Worm (Caenorhabditis elegans): Measurements from ENCODE around the gene H17B01.5.

H17B01.5 gene

DNA sequence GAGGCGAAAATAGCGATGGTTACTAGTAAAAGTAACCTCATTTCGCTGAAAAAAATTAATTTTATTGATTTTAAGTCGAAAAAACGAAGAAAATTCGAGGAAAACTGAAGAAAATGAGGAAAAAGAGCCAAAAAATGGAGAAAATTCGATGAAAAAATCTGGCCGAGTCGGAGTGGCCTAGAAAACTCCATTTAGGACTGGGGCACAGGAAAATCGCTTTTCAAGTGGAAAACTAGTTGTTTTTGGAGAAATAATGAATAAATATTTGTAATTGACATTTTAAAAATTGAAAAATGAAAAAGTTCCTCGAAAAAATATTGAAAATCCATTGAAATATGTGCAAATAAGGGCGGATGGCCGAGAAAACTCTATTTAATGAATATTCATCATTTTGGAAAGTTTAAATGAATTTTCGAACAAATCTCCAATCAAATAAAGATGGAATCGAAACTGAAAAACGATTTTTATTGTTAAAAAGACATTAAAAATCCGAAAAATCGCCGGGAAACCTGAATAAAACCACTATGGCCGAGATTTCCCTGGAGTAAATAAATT lies 27.0 kb upstream of the H17B01.5 start, which contains the start of gene emc-1:
TSS of gene emc-1 (minus strand) at position 45 of the 555 bp plus-strand sequence.
- peak; percentile 11 for TF ChIP-seq pha-4 (tag; optimal IDR thresholded peaks at IDR 0.05)
- no peak for TF ChIP-seq unc-62 (GFP tag; optimal IDR thresholded peaks at IDR 0.05)

DNA sequence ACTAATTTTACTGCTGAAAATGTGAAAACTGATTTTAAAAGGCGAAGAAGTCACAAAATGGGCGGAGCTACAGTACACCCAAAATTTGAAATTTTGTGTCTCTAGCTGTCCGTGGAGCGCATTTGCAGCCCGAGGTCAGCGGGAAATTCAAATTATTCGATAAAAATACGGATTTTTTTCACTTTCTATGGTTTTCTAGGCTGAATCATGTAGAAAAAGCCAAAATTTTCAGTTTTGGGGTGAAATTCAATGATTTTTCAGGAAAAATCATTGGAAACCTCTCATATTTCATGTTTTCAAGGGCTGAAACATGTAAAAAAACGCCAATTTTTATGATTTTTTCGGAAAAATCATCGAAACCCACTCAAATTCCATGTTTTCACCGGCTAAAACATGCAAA lies 17.4 kb upstream of the H17B01.5 start:
- TF ChIP-seq pha-4 (tag; optimal IDR thresholded peaks at IDR 0.05) (no peak), nfya-1 (tag; optimal IDR thresholded peaks at IDR 0.05; ENCODE audit: insufficient read depth) (no peak), lsy-12 (tag; optimal IDR thresholded peaks at IDR 0.05) (no peak), tbx-2 (tag; optimal IDR thresholded peaks at IDR 0.05) (no peak), aly-2 (tag; optimal IDR thresholded peaks at IDR 0.05) (no peak), unc-62 (GFP tag; optimal IDR thresholded peaks at IDR 0.05) (no peak)

DNA sequence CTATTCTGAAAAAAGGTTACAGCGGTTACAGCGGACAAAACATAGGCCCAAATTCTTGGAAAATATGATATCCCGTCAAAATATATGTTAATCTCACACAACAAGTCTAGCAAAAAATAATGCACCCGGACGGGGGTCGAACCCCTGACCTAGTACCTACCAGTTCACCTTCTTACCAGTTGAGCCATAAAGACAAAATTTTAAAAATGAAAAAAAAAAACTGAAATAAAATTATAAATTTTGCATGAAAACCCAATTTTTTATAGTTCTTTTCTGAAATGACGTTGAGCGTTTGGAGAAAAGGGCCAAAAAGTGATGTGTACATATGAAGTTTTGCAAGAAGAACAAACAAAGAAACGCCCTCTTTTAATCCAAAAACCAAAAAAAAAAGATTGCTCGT lies 9.0 kb upstream of the H17B01.5 start:
- no peak for TF ChIP-seq pqm-1 (tag; optimal IDR thresholded peaks at IDR 0.05)
- TF ChIP-seq ceh-9 (tag; optimal IDR thresholded peaks at IDR 0.05): no peak
- no peak for TF ChIP-seq zag-1 (tag; optimal IDR thresholded peaks at IDR 0.05)
- TF ChIP-seq ZK546.5 (tag; optimal IDR thresholded peaks at IDR 0.05): no peak
- TF ChIP-seq R02D3.7 (tag; optimal IDR thresholded peaks at IDR 0.05): no peak

ce11 chrII:1481660-1482059 lies 8.3 kb upstream of the H17B01.5 start:
- TF ChIP-seq unc-62 (GFP tag; optimal IDR thresholded peaks at IDR 0.05) (no peak), nhr-237 (tag; optimal IDR thresholded peaks at IDR 0.05) (no peak), snpc-4 (tag; optimal IDR thresholded peaks at IDR 0.05) (no peak), aly-2 (tag; optimal IDR thresholded peaks at IDR 0.05) (no peak), nhr-11 (tag; optimal IDR thresholded peaks at IDR 0.05) (no peak), tbx-2 (tag; optimal IDR thresholded peaks at IDR 0.05) (no peak), fkh-2 (tag; optimal IDR thresholded peaks at IDR 0.05) (no peak), nhr-28 (tag; optimal IDR thresholded peaks at IDR 0.05) (no peak), skn-1 (tag; optimal IDR thresholded peaks at IDR 0.05) (no peak), elt-3 (tag; optimal IDR thresholded peaks at IDR 0.05) (no peak), ztf-11 (tag; optimal IDR thresholded peaks at IDR 0.05) (no peak)

- no peak for TF ChIP-seq nhr-76 (tag; optimal IDR thresholded peaks at IDR 0.05)
- no peak for TF ChIP-seq fkh-2 (tag; optimal IDR thresholded peaks at IDR 0.05)
- TF ChIP-seq ceh-16 (tag; optimal IDR thresholded peaks at IDR 0.05): no peak
- TF ChIP-seq fos-1 (tag; optimal IDR thresholded peaks at IDR 0.05): no peak
- no peak for TF ChIP-seq elt-1 (tag; optimal IDR thresholded peaks at IDR 0.05)
- no peak for TF ChIP-seq ama-1 (optimal IDR thresholded peaks at IDR 0.05)
- TF ChIP-seq nfya-1 (tag; optimal IDR thresholded peaks at IDR 0.05; ENCODE audit: insufficient read depth): no peak
- no peak for TF ChIP-seq ztf-11 (tag; optimal IDR thresholded peaks at IDR 0.05)
- TF ChIP-seq zag-1 (tag; optimal IDR thresholded peaks at IDR 0.05): no peak
- TF ChIP-seq ztf-4 (tag; optimal IDR thresholded peaks at IDR 0.05): no peak
- no peak for TF ChIP-seq mml-1 (tag; optimal IDR thresholded peaks at IDR 0.05)
- no peak for TF ChIP-seq nhr-28 (tag; optimal IDR thresholded peaks at IDR 0.05)
- TF ChIP-seq hmg-11 (tag; optimal IDR thresholded peaks at IDR 0.05): no peak
- TF ChIP-seq lin-15B (tag; optimal IDR thresholded peaks at IDR 0.05): no peak
- no peak for TF ChIP-seq egl-5 (tag; optimal IDR thresholded peaks at IDR 0.05)
- no peak for TF ChIP-seq lin-39 (tag; optimal IDR thresholded peaks at IDR 0.05)
- no peak for TF ChIP-seq ZK546.5 (tag; optimal IDR thresholded peaks at IDR 0.05)
Observed at ce11 chrII:1478522-1478921, 5.1 kb upstream of the H17B01.5 start.

DNA sequence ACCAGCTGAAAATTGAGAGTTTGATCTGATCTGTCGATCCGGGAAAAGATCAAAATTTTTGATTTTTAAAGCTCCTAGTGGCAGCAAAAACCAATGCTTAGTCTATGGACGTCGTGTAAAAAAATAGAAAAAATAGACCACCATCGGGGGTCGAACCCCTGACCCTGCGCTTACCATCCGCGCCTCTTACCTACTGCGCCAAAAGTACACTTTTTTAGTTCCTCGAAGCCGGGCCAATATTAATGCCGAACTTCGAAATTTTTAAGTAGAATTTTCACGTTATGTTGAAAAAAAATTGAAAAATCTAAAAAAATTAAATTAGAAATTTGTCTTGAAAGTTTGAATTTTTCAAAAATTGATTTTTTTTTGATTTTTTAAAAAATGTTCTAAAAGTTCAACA lies 4.6 kb upstream of the H17B01.5 start:
- TF ChIP-seq ceh-9 (tag; optimal IDR thresholded peaks at IDR 0.05) (no peak), elt-2 (tag; optimal IDR thresholded peaks at IDR 0.05) (no peak), ZK546.5 (tag; optimal IDR thresholded peaks at IDR 0.05) (no peak), fkh-10 (GFP tag; optimal IDR thresholded peaks at IDR 0.05) (no peak), nhr-25 (tag; optimal IDR thresholded peaks at IDR 0.05) (no peak), unc-62 (GFP tag; optimal IDR thresholded peaks at IDR 0.05) (no peak), pha-4 (tag; optimal IDR thresholded peaks at IDR 0.05) (no peak), daf-12 (tag; optimal IDR thresholded peaks at IDR 0.05) (no peak)
